Fruit fly (Drosophila melanogaster) whole organism, embryonic: ENCODE results near the gene hop.

ENCODE experiments used
- Aef1 ChIP-seq: fragments of 200-800 bp; sonication (Bioruptor generic); IDR thresholded peaks from 3 replicates; pipeline ENCODE4 v1.3.6; 2022; ENCODE audit warnings: missing biosample characterization, missing genetic modification characterization
- Atf-2 ChIP-seq: fragments of 200-800 bp; sonication (Bioruptor generic); optimal IDR thresholded peaks from 2 replicates; lab custom pipeline; 2016; ENCODE audit warnings: missing biosample characterization, missing genetic modification characterization
- BEAF-32 ChIP-seq: fragments of 200-800 bp; sonication (Bioruptor generic); optimal IDR thresholded peaks from 3 replicates; lab custom pipeline; 2017; ENCODE audit warnings: missing biosample characterization, missing genetic modification characterization, mild to moderate bottlenecking, moderate library complexity, missing genetic modification reagents
- CG10209 ChIP-seq: fragments of 200-800 bp; sonication (Bioruptor generic); optimal IDR thresholded peaks from 3 replicates; lab custom pipeline; 2017; ENCODE audit warnings: missing biosample characterization, mild to moderate bottlenecking, missing genetic modification characterization, missing genetic modification reagents
- CG10654 ChIP-seq: fragments of 200-800 bp; sonication (Bioruptor generic); optimal IDR thresholded peaks from 2 replicates; lab custom pipeline; 2016; ENCODE audit warnings: missing biosample characterization, missing genetic modification characterization
- CG11398 ChIP-seq: fragments of 200-800 bp; sonication (Bioruptor generic); optimal IDR thresholded peaks from 2 replicates; lab custom pipeline; 2016; ENCODE audit warnings: missing biosample characterization, missing genetic modification characterization
- CG12769 ChIP-seq: fragments of 200-800 bp; sonication (Bioruptor generic); optimal IDR thresholded peaks from 2 replicates; lab custom pipeline; 2019; ENCODE audit warnings: missing biosample characterization, mild to moderate bottlenecking, missing genetic modification characterization, moderate library complexity
- CG16779 ChIP-seq: fragments of 200-800 bp; sonication (Bioruptor generic); IDR thresholded peaks from 2 replicates; pipeline ENCODE4 v1.3.6; 2022; ENCODE audit warnings: missing biosample characterization, missing genetic modification characterization
- CG16813 ChIP-seq: fragments of 200-800 bp; sonication (Bioruptor generic); IDR thresholded peaks from 3 replicates; pipeline ENCODE4 v1.3.6; 2022; ENCODE audit warnings: missing biosample characterization, missing genetic modification characterization; ENCODE audit not compliant: partially characterized antibody
- CG17186 ChIP-seq: fragments of 200-800 bp; sonication (Bioruptor generic); optimal IDR thresholded peaks from 3 replicates; lab custom pipeline; 2017; ENCODE audit warnings: missing biosample characterization, missing genetic modification reagents, missing genetic modification characterization
- CG18262 ChIP-seq: fragments of 200-800 bp; optimal IDR thresholded peaks from 3 replicates; lab custom pipeline; 2019; ENCODE audit warnings: missing biosample characterization, mild to moderate bottlenecking, missing genetic modification characterization, moderate library complexity
- CG31441 ChIP-seq: fragments of 200-800 bp; sonication (Bioruptor generic); IDR thresholded peaks from 2 replicates; pipeline ENCODE4 v1.3.6; 2022; ENCODE audit warnings: missing biosample characterization, missing genetic modification characterization
- CG3407 ChIP-seq: fragments of 200-800 bp; sonication (Bioruptor generic); optimal IDR thresholded peaks from 2 replicates; lab custom pipeline; 2018; ENCODE audit warnings: missing biosample characterization, mild to moderate bottlenecking, missing genetic modification characterization
- CG4617 ChIP-seq: fragments of 200-800 bp; sonication (Bioruptor generic); optimal IDR thresholded peaks from 3 replicates; lab custom pipeline; 2016; ENCODE audit warnings: missing biosample characterization, missing genetic modification characterization, borderline replicate concordance
- CG6654 ChIP-seq: fragments of 200-800 bp; sonication (Bioruptor generic); optimal IDR thresholded peaks from 2 replicates; lab custom pipeline; 2017; ENCODE audit warnings: missing biosample characterization, mild to moderate bottlenecking, missing genetic modification characterization
- CG6791 ChIP-seq: fragments of 200-800 bp; sonication (Bioruptor generic); IDR thresholded peaks from 3 replicates; pipeline ENCODE4 v1.3.6; 2022; ENCODE audit warnings: missing biosample characterization, missing genetic modification characterization; ENCODE audit not compliant: partially characterized antibody
- CG7839 ChIP-seq: fragments of 200-800 bp; sonication (Bioruptor generic); optimal IDR thresholded peaks from 3 replicates; lab custom pipeline; 2018; ENCODE audit warnings: missing biosample characterization, mild to moderate bottlenecking, missing genetic modification characterization, moderate library complexity
- CG8765 ChIP-seq: fragments of 200-800 bp; sonication (Bioruptor generic); IDR thresholded peaks from 2 replicates; pipeline ENCODE4 v1.3.6; 2022; ENCODE audit warnings: missing biosample characterization, missing genetic modification characterization
- CG8924 ChIP-seq: fragments of 200-800 bp; optimal IDR thresholded peaks from 3 replicates; lab custom pipeline; 2019; ENCODE audit warnings: missing biosample characterization, mild to moderate bottlenecking, missing genetic modification characterization, moderate library complexity
- CG9727 ChIP-seq: fragments of 200-800 bp; sonication (Bioruptor generic); optimal IDR thresholded peaks from 3 replicates; lab custom pipeline; 2017; ENCODE audit warnings: missing biosample characterization, mild to moderate bottlenecking, missing genetic modification characterization
- CG9817 ChIP-seq: fragments of 200-800 bp; sonication (Bioruptor generic); optimal IDR thresholded peaks from 2 replicates; lab custom pipeline; 2018; ENCODE audit warnings: missing biosample characterization, mild to moderate bottlenecking, missing genetic modification characterization, moderate library complexity
- D19B ChIP-seq: fragments of 200-800 bp; sonication (Bioruptor generic); optimal IDR thresholded peaks from 2 replicates; lab custom pipeline; 2017; ENCODE audit warnings: missing biosample characterization, mild to moderate bottlenecking, missing genetic modification characterization
- Dip2 ChIP-seq: fragments of 200-800 bp; sonication (Bioruptor generic); IDR thresholded peaks from 2 replicates; pipeline ENCODE4 v1.3.6; 2022; ENCODE audit warnings: missing biosample characterization, missing genetic modification characterization
- GATAe ChIP-seq: fragments of 200-800 bp; sonication (Bioruptor generic); conservative IDR thresholded peaks from 2 replicates; pipeline ENCODE4 v1.3.6; 2022; ENCODE audit warnings: missing biosample characterization, missing genetic modification characterization
- H15 ChIP-seq: fragments of 200-800 bp; sonication (Bioruptor generic); IDR thresholded peaks from 3 replicates; pipeline ENCODE4 v1.3.6; 2022; ENCODE audit warnings: missing biosample characterization, missing genetic modification characterization
- HLH54F ChIP-seq: fragments of 200-800 bp; sonication (Bioruptor generic); optimal IDR thresholded peaks from 3 replicates; lab custom pipeline; 2016; ENCODE audit warnings: missing biosample characterization, missing genetic modification characterization
- HmgD ChIP-seq: fragments of 200-800 bp; sonication (Bioruptor generic); optimal IDR thresholded peaks from 3 replicates; lab custom pipeline; 2016; ENCODE audit warnings: missing biosample characterization, missing genetic modification characterization
- NC2β ChIP-seq: fragments of 200-800 bp; sonication (Bioruptor generic); optimal IDR thresholded peaks from 2 replicates; lab custom pipeline; 2016; ENCODE audit warnings: missing biosample characterization, missing genetic modification characterization
- Scr ChIP-seq: fragments of 200-800 bp; sonication (Bioruptor generic); IDR thresholded peaks from 2 replicates; pipeline ENCODE4 v1.3.6; 2022; ENCODE audit warnings: missing biosample characterization, missing genetic modification characterization; ENCODE audit not compliant: partially characterized antibody
- Sry-δ ChIP-seq: fragments of 200-800 bp; sonication (Bioruptor generic); optimal IDR thresholded peaks from 2 replicates; lab custom pipeline; 2016; ENCODE audit warnings: missing biosample characterization, missing genetic modification characterization
- Tbp ChIP-seq: fragments of >200 bp; optimal IDR thresholded peaks from 2 replicates; lab custom pipeline; 2018; ENCODE audit warnings: missing biosample characterization, missing genetic modification characterization
- az2 ChIP-seq: fragments of 200-800 bp; sonication (Bioruptor generic); optimal IDR thresholded peaks from 3 replicates; lab custom pipeline; 2016; ENCODE audit warnings: missing biosample characterization, missing genetic modification characterization
- chinmo ChIP-seq: fragments of 200-800 bp; sonication (Bioruptor generic); IDR thresholded peaks from 4 replicates; pipeline ENCODE4 v1.3.6; 2022; ENCODE audit warnings: missing biosample characterization, missing genetic modification characterization; ENCODE audit not compliant: partially characterized antibody
- corto ChIP-seq: fragments of 200-800 bp; sonication (Bioruptor generic); optimal IDR thresholded peaks from 2 replicates; lab custom pipeline; 2016; ENCODE audit warnings: missing biosample characterization, mild to moderate bottlenecking, missing genetic modification characterization, moderate library complexity
- gcm2 ChIP-seq: fragments of 200-800 bp; sonication (Bioruptor generic); optimal IDR thresholded peaks from 2 replicates; lab custom pipeline; 2016; ENCODE audit warnings: missing biosample characterization, missing genetic modification characterization
- gfzf ChIP-seq: fragments of 200-800 bp; sonication (Bioruptor generic); optimal IDR thresholded peaks from 2 replicates; lab custom pipeline; 2016; ENCODE audit warnings: missing biosample characterization, mild to moderate bottlenecking, missing genetic modification characterization, moderate library complexity
- inv ChIP-seq: fragments of 200-800 bp; sonication (Bioruptor generic); IDR thresholded peaks from 2 replicates; pipeline ENCODE4 v1.3.6; 2022; ENCODE audit warnings: missing biosample characterization, missing genetic modification characterization; ENCODE audit not compliant: partially characterized antibody
- knrl ChIP-seq: fragments of 200-800 bp; sonication (Bioruptor generic); IDR thresholded peaks from 3 replicates; pipeline ENCODE4 v1.3.6; 2022; ENCODE audit warnings: missing biosample characterization, missing genetic modification characterization; ENCODE audit not compliant: partially characterized antibody
- luna ChIP-seq: fragments of 200-800 bp; sonication (Bioruptor generic); optimal IDR thresholded peaks from 2 replicates; lab custom pipeline; 2016; ENCODE audit warnings: missing biosample characterization, missing genetic modification characterization
- maf-S ChIP-seq: fragments of 200-800 bp; sonication (Bioruptor generic); optimal IDR thresholded peaks from 2 replicates; lab custom pipeline; 2016; ENCODE audit warnings: missing biosample characterization, missing genetic modification characterization
- mld ChIP-seq: fragments of 200-800 bp; sonication (Bioruptor generic); IDR thresholded peaks from 3 replicates; pipeline ENCODE4 v1.3.6; 2022; ENCODE audit warnings: missing biosample characterization, missing genetic modification characterization; ENCODE audit not compliant: partially characterized antibody
- pfk ChIP-seq: fragments of 200-800 bp; sonication (Bioruptor generic); optimal IDR thresholded peaks from 2 replicates; lab custom pipeline; 2018; ENCODE audit warnings: missing biosample characterization, mild to moderate bottlenecking, missing genetic modification characterization, moderate library complexity
- rib ChIP-seq: fragments of 200-800 bp; sonication (Bioruptor generic); IDR thresholded peaks from 2 replicates; pipeline ENCODE4 v1.3.6; 2022; ENCODE audit warnings: missing biosample characterization, missing genetic modification characterization
- scrt ChIP-seq: fragments of 200-800 bp; sonication (Bioruptor generic); optimal IDR thresholded peaks from 2 replicates; lab custom pipeline; 2018; ENCODE audit warnings: missing biosample characterization, mild to moderate bottlenecking, missing genetic modification characterization, moderate library complexity
- sna ChIP-seq: fragments of 200-800 bp; sonication (Bioruptor generic); IDR thresholded peaks from 2 replicates; pipeline ENCODE4 v1.3.6; 2022; ENCODE audit warnings: missing biosample characterization, missing genetic modification characterization; ENCODE audit not compliant: partially characterized antibody
- sug ChIP-seq: fragments of 200-800 bp; optimal IDR thresholded peaks from 2 replicates; lab custom pipeline; 2019; ENCODE audit warnings: missing biosample characterization, mild to moderate bottlenecking, missing genetic modification characterization, moderate library complexity
- tap ChIP-seq: fragments of 200-800 bp; optimal IDR thresholded peaks from 3 replicates; lab custom pipeline; 2019; ENCODE audit warnings: missing biosample characterization, mild to moderate bottlenecking, missing genetic modification characterization, moderate library complexity
- trem ChIP-seq: fragments of 200-800 bp; optimal IDR thresholded peaks from 3 replicates; lab custom pipeline; 2019; ENCODE audit warnings: missing biosample characterization, mild to moderate bottlenecking, missing genetic modification characterization, moderate library complexity
- zfh2 ChIP-seq: fragments of 200-800 bp; sonication (Bioruptor generic); optimal IDR thresholded peaks from 2 replicates; lab custom pipeline; 2016; ENCODE audit warnings: missing biosample characterization, missing genetic modification characterization

Gene hop

dm6 chrX:11367783-11368509 is at the start of gene hop, which contains the start of gene Tim8 (continued):
- TF ChIP-seq zfh2 (no peak), rib (GFP tag; lab: Robert Waterston, UW) (no peak), trem (tag; lab: Kevin White, UChicago) (peak; percentile 32), az2 (GFP tag; lab: Kevin White, UChicago) (no peak), CG4617 (GFP tag; lab: Kevin White, UChicago) (peak; percentile 58), CG16779 (GFP tag; lab: Robert Waterston, UW) (no peak), CG31441 (GFP tag; lab: Robert Waterston, UW) (no peak), CG12769 (tag; lab: Kevin White, UChicago) (no peak), CG11398 (GFP tag; lab: Kevin White, UChicago) (no peak), BEAF-32 (GFP tag; lab: Kevin White, UChicago) (peak; percentile 91), corto (GFP tag; lab: Kevin White, UChicago) (no peak), CG10209 (no peak), CG8924 (tag; lab: Kevin White, UChicago) (no peak), Tbp (GFP tag; lab: Kevin White, UChicago) (peak; percentile 69), sug (peak; percentile 35), CG6791 (GFP tag; lab: Robert Waterston, UW) (peak; percentile 86), H15 (GFP tag; lab: Robert Waterston, UW) (no peak), luna (GFP tag; lab: Kevin White, UChicago) (no peak), CG9727 (GFP tag; lab: Kevin White, UChicago) (peak; percentile 3), CG3407 (GFP tag; lab: Kevin White, UChicago) (no peak), chinmo (GFP tag; lab: Robert Waterston, UW) (peak; percentile 95), GATAe (GFP tag; lab: Robert Waterston, UW) (no peak), D19B (no peak), Dip2 (GFP tag; lab: Robert Waterston, UW) (no peak), maf-S (GFP tag; lab: Kevin White, UChicago) (no peak), Scr (peak; percentile 91), sna (GFP tag; lab: Robert Waterston, UW) (peak; percentile 88), scrt (GFP tag; lab: Kevin White, UChicago) (no peak), CG6654 (no peak), gfzf (GFP tag; lab: Kevin White, UChicago) (peak; percentile 33), CG16813 (GFP tag; lab: Robert Waterston, UW) (peak; percentile 95), knrl (peak; percentile 91), HmgD (no peak), tap (tag; lab: Kevin White, UChicago) (no peak), Atf-2 (GFP tag; lab: Kevin White, UChicago) (no peak), CG17186 (GFP tag; lab: Kevin White, UChicago) (peak; percentile 50), Aef1 (GFP tag; lab: Robert Waterston, UW) (no peak), CG8765 (no peak), NC2β (GFP tag; lab: Kevin White, UChicago) (no peak), CG10654 (GFP tag; lab: Kevin White, UChicago) (no peak), gcm2 (GFP tag; lab: Kevin White, UChicago) (no peak), Sry-δ (GFP tag; lab: Kevin White, UChicago) (peak; percentile 77), mld (GFP tag; lab: Robert Waterston, UW) (peak; percentile 85), inv (GFP tag; lab: Robert Waterston, UW) (peak; percentile 87), CG18262 (no peak), pfk (GFP tag; lab: Kevin White, UChicago) (no peak), CG9817 (tag; lab: Kevin White, UChicago) (no peak), CG7839 (tag; lab: Kevin White, UChicago) (no peak), HLH54F (GFP tag; lab: Kevin White, UChicago) (no peak)
